Fruit fly (Drosophila melanogaster) whole organism, adult: Measurements from ENCODE around the gene CG34454.

Experiments
- CG7101 ChIP-seq: fragments of 200-800 bp; sonication (Bioruptor generic); optimal IDR thresholded peaks from 2 replicates; lab custom pipeline; 2018; ENCODE audit warnings: missing biosample characterization, mild to moderate bottlenecking, missing genetic modification characterization, moderate library complexity
- Hr96 ChIP-seq: fragments of 200-800 bp; sonication (Bioruptor generic); optimal IDR thresholded peaks from 2 replicates; lab custom pipeline; 2016; ENCODE audit warnings: missing biosample characterization, missing genetic modification characterization
- cic ChIP-seq: fragments of 200-800 bp; sonication (Bioruptor generic); optimal IDR thresholded peaks from 2 replicates; lab custom pipeline; 2017; ENCODE audit warnings: missing biosample characterization, mild to moderate bottlenecking, missing genetic modification characterization, moderate library complexity
- ovo ChIP-seq: fragments of 200-800 bp; sonication (Bioruptor generic); optimal IDR thresholded peaks from 2 replicates; lab custom pipeline; 2016; ENCODE audit warnings: missing biosample characterization, missing genetic modification characterization
- tj ChIP-seq: fragments of 200-800 bp; sonication (Bioruptor generic); optimal IDR thresholded peaks from 3 replicates; lab custom pipeline; 2017; ENCODE audit warnings: missing biosample characterization, mild to moderate bottlenecking, missing genetic modification characterization, moderate library complexity

DNA sequence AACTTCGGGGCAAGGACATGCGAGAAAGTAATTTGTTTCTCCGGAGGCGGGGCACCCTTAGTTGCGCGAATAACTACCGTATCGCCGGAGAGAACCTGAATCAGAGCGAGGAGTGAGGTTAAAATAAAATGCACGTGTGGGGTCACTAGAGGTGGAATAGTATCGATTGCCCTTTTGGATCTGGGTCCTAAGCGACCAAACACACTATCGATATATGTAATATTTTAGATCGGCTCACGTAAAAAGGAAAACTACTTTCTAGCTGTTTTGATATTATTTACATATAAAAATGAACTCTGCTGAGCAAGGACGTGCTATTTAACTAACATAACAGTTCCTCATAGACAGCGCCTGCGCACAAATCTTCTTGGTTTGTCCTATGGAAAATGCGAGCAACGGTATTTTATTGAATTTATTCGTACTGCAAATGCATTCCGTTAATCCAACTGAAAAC is 30.6 kb upstream of the CG34454 start:
- TF ChIP-seq cic (GFP tag; lab: Kevin White, UChicago) = no peak
- peak; percentile 23 for TF ChIP-seq tj (GFP tag; lab: Kevin White, UChicago)
- peak; percentile 79 for TF ChIP-seq ovo
- peak; percentile 32 for TF ChIP-seq Hr96 (GFP tag; lab: Kevin White, UChicago)
- peak; percentile 5 for TF ChIP-seq CG7101 (tag; lab: Kevin White, UChicago)
